Fruit fly (Drosophila melanogaster): Measurements from ENCODE around the gene AP-1mu.

AP-1mu gene

dm6 chr3R:9534125-9534496 is 25.2 kb downstream of the AP-1mu start (continued):
- TF ChIP-seq dac (GFP tag; optimal IDR thresholded peaks at IDR 0.05) = peak; percentile 74
- TF ChIP-seq OdsH (GFP tag; optimal IDR thresholded peaks at IDR 0.05) = peak; percentile 93
- TF ChIP-seq achi (GFP tag; optimal IDR thresholded peaks at IDR 0.05) = peak; percentile 92
- peak; percentile 93 for TF ChIP-seq Sox14 (GFP tag; optimal IDR thresholded peaks at IDR 0.05)
- peak; percentile 69 to 92 for TF ChIP-seq salr (GFP tag; optimal IDR thresholded peaks at IDR 0.05)
- peak; percentile 84 for TF ChIP-seq Ets96B (tag; optimal IDR thresholded peaks at IDR 0.05)
- TF ChIP-seq CG1621 (tag; optimal IDR thresholded peaks at IDR 0.05) = peak; percentile 79
- TF ChIP-seq CG3919 (GFP tag; optimal IDR thresholded peaks at IDR 0.05) = peak; percentile 92
- peak; percentile 82 for TF ChIP-seq CG7368 (GFP tag; optimal IDR thresholded peaks at IDR 0.05)
- peak; percentile 79 for TF ChIP-seq spab (GFP tag; optimal IDR thresholded peaks at IDR 0.05)
- TF ChIP-seq eg (GFP tag; IDR thresholded peaks at IDR 0.05) = peak; percentile 94
- TF ChIP-seq fd59A (GFP tag; optimal IDR thresholded peaks at IDR 0.05) = peak; percentile 82
- TF ChIP-seq Eip75B (GFP tag; optimal IDR thresholded peaks at IDR 0.05) = peak; percentile 87
- no peak for TF ChIP-seq vri (GFP tag; optimal IDR thresholded peaks at IDR 0.05)
- TF ChIP-seq Hr38 (GFP tag; optimal IDR thresholded peaks at IDR 0.05) = peak; percentile 18
- peak; percentile 93 for TF ChIP-seq esn (GFP tag; optimal IDR thresholded peaks at IDR 0.05)
- no peak for TF ChIP-seq CG9139 (GFP tag; optimal IDR thresholded peaks at IDR 0.05)
- peak; percentile 91 for TF ChIP-seq CG10631 (GFP tag; optimal IDR thresholded peaks at IDR 0.05)
- peak; percentile 90 for TF ChIP-seq svp (GFP tag)
- peak; percentile 89 for TF ChIP-seq Gug (GFP tag; IDR thresholded peaks at IDR 0.05)
- TF ChIP-seq Eip93F (GFP tag; optimal IDR thresholded peaks at IDR 0.05) = no peak
- TF ChIP-seq Met (GFP tag; optimal IDR thresholded peaks at IDR 0.05) = peak; percentile 92
- TF ChIP-seq Hr4 (GFP tag; optimal IDR thresholded peaks at IDR 0.05) = peak; percentile 95
- TF ChIP-seq fkh (GFP tag; optimal IDR thresholded peaks at IDR 0.05) = peak; percentile 21
- no peak; the same call in none of the 3 replicates for TF ChIP-seq CG6163 (GFP tag; IDR thresholded peaks at IDR 0.05)
- TF ChIP-seq fd85E (GFP tag; optimal IDR thresholded peaks at IDR 0.05) = peak; percentile 67
- TF ChIP-seq cyc (GFP tag; optimal IDR thresholded peaks at IDR 0.05) = peak; percentile 87
- peak; percentile 81 for TF ChIP-seq CG11762 (GFP tag; optimal IDR thresholded peaks at IDR 0.05; ENCODE audit: insufficient read depth)
- TF ChIP-seq Eip78C (GFP tag) = peak; percentile 97

- TF ChIP-seq fkh (GFP tag; optimal IDR thresholded peaks at IDR 0.05) (peak; percentile 99), CG4318 (GFP tag; optimal IDR thresholded peaks at IDR 0.05) (peak; percentile 98), Hr4 (GFP tag; optimal IDR thresholded peaks at IDR 0.05) (peak; percentile 98), spab (GFP tag; optimal IDR thresholded peaks at IDR 0.05) (peak; percentile 98), CG9139 (GFP tag; optimal IDR thresholded peaks at IDR 0.05) (peak; percentile 93), Eip75B (GFP tag; optimal IDR thresholded peaks at IDR 0.05) (peak; percentile 99), CG6808 (GFP tag; optimal IDR thresholded peaks at IDR 0.05) (peak; percentile 97), CG11294 (GFP tag; IDR thresholded peaks at IDR 0.05) (peak; percentile 88), CG6792 (GFP tag; optimal IDR thresholded peaks at IDR 0.05) (peak; percentile 97), CG6163 (GFP tag; IDR thresholded peaks at IDR 0.05) (peak; percentile 80), esn (GFP tag; optimal IDR thresholded peaks at IDR 0.05) (peak; percentile 99), salr (GFP tag; optimal IDR thresholded peaks at IDR 0.05) (peak; percentile 90 to 99), dsx (GFP tag; optimal IDR thresholded peaks at IDR 0.05; ENCODE audit: poor library complexity, severe bottlenecking) (peak; percentile 84), CG8632 (GFP tag; optimal IDR thresholded peaks at IDR 0.05) (peak; percentile 96), cyc (GFP tag; optimal IDR thresholded peaks at IDR 0.05) (peak; percentile 94), CG32006 (GFP tag; optimal IDR thresholded peaks at IDR 0.05) (peak; percentile 99), Lpt (GFP tag; optimal IDR thresholded peaks at IDR 0.05) (peak; percentile 96), Sox15 (GFP tag; optimal IDR thresholded peaks at IDR 0.05) (peak; percentile 97), Sox102F (GFP tag; optimal IDR thresholded peaks at IDR 0.05) (peak; percentile 97), CG7368 (GFP tag; optimal IDR thresholded peaks at IDR 0.05) (peak; percentile 95), pdm3 (GFP tag; optimal IDR thresholded peaks at IDR 0.05) (peak; percentile 97), CG11902 (GFP tag; optimal IDR thresholded peaks at IDR 0.05) (peak; percentile 93), Met (GFP tag; optimal IDR thresholded peaks at IDR 0.05) (peak; percentile 98), Hr38 (GFP tag; optimal IDR thresholded peaks at IDR 0.05) (no peak), CG15336 (GFP tag; IDR thresholded peaks at IDR 0.05) (peak; percentile 92), lz (GFP tag; optimal IDR thresholded peaks at IDR 0.05) (peak; percentile 98), achi (GFP tag; optimal IDR thresholded peaks at IDR 0.05) (peak; percentile 97), net (GFP tag; optimal IDR thresholded peaks at IDR 0.05) (peak; percentile 98), CG31627 (GFP tag; optimal IDR thresholded peaks at IDR 0.05) (peak; percentile 96), Ets96B (tag; optimal IDR thresholded peaks at IDR 0.05) (peak; percentile 95), fd85E (GFP tag; optimal IDR thresholded peaks at IDR 0.05) (peak; percentile 83), CG3032 (tag; optimal IDR thresholded peaks at IDR 0.05) (peak; percentile 94), dac (GFP tag; optimal IDR thresholded peaks at IDR 0.05) (peak; percentile 97), Gug (GFP tag; IDR thresholded peaks at IDR 0.05) (peak; percentile 87)
Measured at dm6 chr3R:9533181-9534124, 25.9 kb downstream of the AP-1mu start.
